Worm (Caenorhabditis elegans) whole organism, mixed stage, embryonic: Measurements from ENCODE around the gene F35D2.6.

Experiments
- nhr-28 ChIP-seq: fragments of 150-350 bp; optimal IDR thresholded peaks from 2 replicates; lab custom pipeline; 2014; ENCODE audit warnings: missing biosample characterization, missing genetic modification characterization
- pha-4 ChIP-seq: fragments of 150-350 bp; optimal IDR thresholded peaks from 2 replicates; lab custom pipeline; 2018; ENCODE audit warnings: missing biosample characterization, missing genetic modification reagents, missing genetic modification characterization
- sptf-1 ChIP-seq: sonication (generic microtip); optimal IDR thresholded peaks from 2 replicates; lab custom pipeline; 2017; ENCODE audit warnings: mild to moderate bottlenecking, missing genetic modification characterization, moderate library complexity, missing compliant biosample characterization

ce11 chrII:7545364-7545763, 32.1 kb upstream of the F35D2.6 start:
- TF ChIP-seq pha-4 (tag; lab: Kevin White, UChicago) = no peak
- TF ChIP-seq sptf-1 (tag; lab: Kevin White, UChicago) = no peak
- no peak for TF ChIP-seq nhr-28 (tag; lab: Kevin White, UChicago)
